Fruit fly (Drosophila melanogaster) whole organism, embryonic: ENCODE data around the gene PIG-U.

Source experiments
- B-H1 ChIP-seq: fragments of 200-800 bp; sonication (Bioruptor generic); IDR thresholded peaks from 3 replicates; pipeline ENCODE4 v1.3.6; 2022; ENCODE audit warnings: missing biosample characterization, missing genetic modification characterization
- CG10147 ChIP-seq: fragments of 200-800 bp; sonication (Bioruptor generic); optimal IDR thresholded peaks from 2 replicates; lab custom pipeline; 2019; ENCODE audit warnings: missing biosample characterization, mild to moderate bottlenecking, missing genetic modification characterization, moderate library complexity
- CG10462 ChIP-seq: fragments of 200-800 bp; sonication (Bioruptor generic); optimal IDR thresholded peaks from 2 replicates; lab custom pipeline; 2016; ENCODE audit warnings: missing biosample characterization, missing genetic modification characterization
- CG11093 ChIP-seq: fragments of 200-800 bp; sonication (Bioruptor generic); IDR thresholded peaks from 3 replicates; pipeline ENCODE4 v1.3.6; 2022; ENCODE audit warnings: missing biosample characterization, missing genetic modification characterization
- CG11398 ChIP-seq: fragments of 200-800 bp; sonication (Bioruptor generic); optimal IDR thresholded peaks from 2 replicates; lab custom pipeline; 2016; ENCODE audit warnings: missing biosample characterization, missing genetic modification characterization
- CG11456 ChIP-seq: fragments of 200-800 bp; sonication (Bioruptor generic); IDR thresholded peaks from 3 replicates; pipeline ENCODE4 v1.3.6; 2022; ENCODE audit warnings: missing biosample characterization, missing genetic modification characterization
- CG12942 ChIP-seq: fragments of 200-800 bp; sonication (Bioruptor generic); optimal IDR thresholded peaks from 3 replicates; lab custom pipeline; 2016; ENCODE audit warnings: missing biosample characterization, missing genetic modification characterization
- CG1529 ChIP-seq: fragments of 200-800 bp; sonication (Bioruptor generic); optimal IDR thresholded peaks from 3 replicates; lab custom pipeline; 2018; ENCODE audit warnings: missing biosample characterization, missing genetic modification characterization
- CG17802 ChIP-seq: fragments of 200-800 bp; sonication (Bioruptor generic); optimal IDR thresholded peaks from 2 replicates; lab custom pipeline; 2018; ENCODE audit warnings: missing biosample characterization, mild to moderate bottlenecking, missing genetic modification characterization, moderate library complexity
- CG3995 ChIP-seq: fragments of 200-800 bp; sonication (Bioruptor generic); optimal IDR thresholded peaks from 3 replicates; lab custom pipeline; 2016; ENCODE audit warnings: missing biosample characterization, missing genetic modification characterization
- CG4360 ChIP-seq: fragments of 200-800 bp; sonication (Bioruptor generic); IDR thresholded peaks from 2 replicates; pipeline ENCODE4 v1.3.6; 2022; ENCODE audit warnings: missing biosample characterization, missing genetic modification characterization
- CG4854 ChIP-seq: fragments of 200-800 bp; sonication (Bioruptor generic); optimal IDR thresholded peaks from 2 replicates; lab custom pipeline; 2016; ENCODE audit warnings: missing biosample characterization, missing genetic modification characterization, inconsistent platforms
- CG7786 ChIP-seq: fragments of 200-800 bp; sonication (Bioruptor generic); optimal IDR thresholded peaks from 2 replicates; lab custom pipeline; 2016; ENCODE audit warnings: missing biosample characterization, missing genetic modification characterization
- CG8924 ChIP-seq: fragments of 200-800 bp; optimal IDR thresholded peaks from 3 replicates; lab custom pipeline; 2019; ENCODE audit warnings: missing biosample characterization, mild to moderate bottlenecking, missing genetic modification characterization, moderate library complexity
- CoRest ChIP-seq: fragments of 200-800 bp; sonication (Bioruptor generic); optimal IDR thresholded peaks from 3 replicates; lab custom pipeline; 2018; ENCODE audit warnings: missing biosample characterization, mild to moderate bottlenecking, missing genetic modification characterization, moderate library complexity
- D ChIP-seq, 2 experiments: fragments of 200-800 bp in 1 of 2; fragments of >200 bp in 1 of 2; sonication (Bioruptor generic) in 1 of 2; optimal IDR thresholded peaks; 2 replicates in 1 of 2; 3 replicates in 1 of 2; lab custom pipeline; 2017; ENCODE audit warnings: mild to moderate bottlenecking in 1 of 2, missing biosample characterization in 1 of 2, missing genetic modification characterization in 1 of 2, missing genetic modification reagents in 1 of 2
- Dad ChIP-seq: fragments of 200-800 bp; sonication (Bioruptor generic); optimal IDR thresholded peaks from 3 replicates; lab custom pipeline; 2016; ENCODE audit warnings: missing biosample characterization, missing genetic modification characterization
- Doc3 ChIP-seq: fragments of 200-800 bp; sonication (Bioruptor generic); IDR thresholded peaks from 3 replicates; pipeline ENCODE4 v1.3.6; 2022; ENCODE audit warnings: missing biosample characterization, missing genetic modification characterization; ENCODE audit not compliant: partially characterized antibody
- Dp ChIP-seq: fragments of 200-800 bp; sonication (Bioruptor generic); optimal IDR thresholded peaks from 2 replicates; lab custom pipeline; 2018; ENCODE audit warnings: missing biosample characterization, mild to moderate bottlenecking, missing genetic modification characterization, moderate library complexity
- HLHmδ ChIP-seq: fragments of 200-800 bp; sonication (Bioruptor generic); optimal IDR thresholded peaks from 2 replicates; lab custom pipeline; 2018; ENCODE audit warnings: missing biosample characterization, mild to moderate bottlenecking, missing genetic modification characterization, moderate library complexity
- HmgD ChIP-seq: fragments of 200-800 bp; sonication (Bioruptor generic); optimal IDR thresholded peaks from 3 replicates; lab custom pipeline; 2016; ENCODE audit warnings: missing biosample characterization, missing genetic modification characterization
- Rx ChIP-seq: fragments of 200-800 bp; sonication (Bioruptor generic); IDR thresholded peaks from 2 replicates; pipeline ENCODE4 v1.3.6; 2022; ENCODE audit warnings: missing biosample characterization, missing genetic modification characterization
- Sry-δ ChIP-seq: fragments of 200-800 bp; sonication (Bioruptor generic); optimal IDR thresholded peaks from 2 replicates; lab custom pipeline; 2016; ENCODE audit warnings: missing biosample characterization, missing genetic modification characterization
- YL-1 ChIP-seq: fragments of 200-800 bp; sonication (Bioruptor generic); optimal IDR thresholded peaks from 3 replicates; lab custom pipeline; 2017; ENCODE audit warnings: missing biosample characterization, mild to moderate bottlenecking, missing genetic modification characterization
- al ChIP-seq: fragments of 200-800 bp; sonication (Bioruptor generic); IDR thresholded peaks from 2 replicates; pipeline ENCODE4 v1.3.6; 2022; ENCODE audit warnings: missing biosample characterization, missing genetic modification characterization
- amos ChIP-seq: fragments of 200-800 bp; sonication (Bioruptor generic); IDR thresholded peaks from 2 replicates; pipeline ENCODE4 v1.3.6; 2022; ENCODE audit warnings: missing biosample characterization, missing genetic modification characterization; ENCODE audit not compliant: partially characterized antibody
- cg ChIP-seq: fragments of 200-800 bp; sonication (Bioruptor generic); optimal IDR thresholded peaks from 3 replicates; lab custom pipeline; 2019; ENCODE audit warnings: missing biosample characterization, mild to moderate bottlenecking, missing genetic modification characterization, moderate library complexity
- chn ChIP-seq: fragments of 200-800 bp; sonication (Bioruptor generic); optimal IDR thresholded peaks from 2 replicates; lab custom pipeline; 2016; ENCODE audit warnings: missing biosample characterization, missing genetic modification characterization
- crp ChIP-seq, 2 experiments: fragments of 200-800 bp; sonication (Bioruptor generic); optimal IDR thresholded peaks; 2 replicates in 1 of 2; 3 replicates in 1 of 2; lab custom pipeline; 2017; ENCODE audit warnings: missing biosample characterization in 2 of 2, missing genetic modification characterization in 2 of 2, mild to moderate bottlenecking in 1 of 2, moderate library complexity in 1 of 2
- dmrt99B ChIP-seq: fragments of 200-800 bp; sonication (Bioruptor generic); optimal IDR thresholded peaks from 2 replicates; lab custom pipeline; 2018; ENCODE audit warnings: missing biosample characterization, mild to moderate bottlenecking, missing genetic modification characterization, moderate library complexity
- dysf ChIP-seq: fragments of 200-800 bp; sonication (Bioruptor generic); IDR thresholded peaks from 3 replicates; pipeline ENCODE4 v1.3.6; 2022; ENCODE audit warnings: missing biosample characterization, missing genetic modification characterization
- eyg ChIP-seq: fragments of 200-800 bp; sonication (Bioruptor generic); optimal IDR thresholded peaks from 3 replicates; lab custom pipeline; 2016; ENCODE audit warnings: missing biosample characterization, missing genetic modification characterization
- fd64A ChIP-seq: fragments of 200-800 bp; sonication (Bioruptor generic); optimal IDR thresholded peaks from 3 replicates; lab custom pipeline; 2018; ENCODE audit warnings: missing biosample characterization, mild to moderate bottlenecking, missing genetic modification characterization
- kay ChIP-seq: fragments of 200-800 bp; sonication (Bioruptor generic); optimal IDR thresholded peaks from 2 replicates; lab custom pipeline; 2016; ENCODE audit warnings: missing biosample characterization, missing genetic modification characterization
- ken ChIP-seq: fragments of 200-800 bp; sonication (Bioruptor generic); IDR thresholded peaks from 3 replicates; pipeline ENCODE4 v1.3.6; 2022; ENCODE audit warnings: missing biosample characterization, missing genetic modification characterization
- klu ChIP-seq: fragments of 200-800 bp; sonication (Bioruptor generic); IDR thresholded peaks from 2 replicates; pipeline ENCODE4 v1.3.6; 2022; ENCODE audit warnings: missing biosample characterization, missing genetic modification characterization
- knrl ChIP-seq: fragments of 200-800 bp; sonication (Bioruptor generic); IDR thresholded peaks from 3 replicates; pipeline ENCODE4 v1.3.6; 2022; ENCODE audit warnings: missing biosample characterization, missing genetic modification characterization; ENCODE audit not compliant: partially characterized antibody
- nau ChIP-seq: fragments of 200-800 bp; sonication (Bioruptor generic); optimal IDR thresholded peaks from 3 replicates; lab custom pipeline; 2017; ENCODE audit warnings: missing biosample characterization, mild to moderate bottlenecking, missing genetic modification characterization, missing genetic modification reagents
- odd ChIP-seq: fragments of 200-800 bp; sonication (Bioruptor generic); optimal IDR thresholded peaks from 2 replicates; lab custom pipeline; 2017; ENCODE audit warnings: missing biosample characterization, mild to moderate bottlenecking, missing genetic modification characterization
- pho ChIP-seq: fragments of 200-800 bp; sonication (Bioruptor generic); optimal IDR thresholded peaks from 2 replicates; lab custom pipeline; 2016; ENCODE audit warnings: missing biosample characterization, missing genetic modification characterization
- phol ChIP-seq: fragments of 200-800 bp; sonication (Bioruptor generic); optimal IDR thresholded peaks from 3 replicates; lab custom pipeline; 2018; ENCODE audit warnings: missing biosample characterization, mild to moderate bottlenecking, missing genetic modification characterization, moderate library complexity
- ranshi ChIP-seq: fragments of 200-800 bp; sonication (Bioruptor generic); IDR thresholded peaks from 2 replicates; pipeline ENCODE4 v1.3.6; 2022; ENCODE audit warnings: missing biosample characterization, missing genetic modification characterization
- sens-2 ChIP-seq: fragments of 200-800 bp; sonication (Bioruptor generic); IDR thresholded peaks from 2 replicates; pipeline ENCODE4 v1.3.6; 2022; ENCODE audit warnings: missing biosample characterization, missing genetic modification characterization
- sisA ChIP-seq: fragments of 200-800 bp; sonication (Bioruptor generic); IDR thresholded peaks from 2 replicates; pipeline ENCODE4 v1.3.6; 2022; ENCODE audit warnings: missing biosample characterization, missing genetic modification characterization
- sna ChIP-seq: fragments of 200-800 bp; sonication (Bioruptor generic); IDR thresholded peaks from 2 replicates; pipeline ENCODE4 v1.3.6; 2022; ENCODE audit warnings: missing biosample characterization, missing genetic modification characterization; ENCODE audit not compliant: partially characterized antibody
- tll ChIP-seq, 2 experiments: fragments of 200-800 bp in 1 of 2; fragments of >200 bp in 1 of 2; sonication (Bioruptor generic) in 1 of 2; optimal IDR thresholded peaks; 2 replicates each; lab custom pipeline; 2017 to 2019; ENCODE audit warnings: missing biosample characterization in 2 of 2, missing genetic modification characterization in 2 of 2, mild to moderate bottlenecking in 1 of 2, moderate library complexity in 1 of 2
- ttk ChIP-seq: fragments of 200-800 bp; sonication (Bioruptor generic); IDR thresholded peaks from 2 replicates; pipeline ENCODE4 v2.1.2; 2022; ENCODE audit warnings: missing biosample characterization, missing genetic modification characterization
- vfl ChIP-seq: fragments of 200-800 bp; sonication (Bioruptor generic); optimal IDR thresholded peaks from 2 replicates; lab custom pipeline; 2016; ENCODE audit warnings: missing biosample characterization, missing genetic modification characterization
- vvl ChIP-seq: fragments of 200-800 bp; sonication (Bioruptor generic); IDR thresholded peaks from 2 replicates; pipeline ENCODE4 v1.3.6; 2022; ENCODE audit warnings: missing biosample characterization, missing genetic modification characterization
- wor ChIP-seq: fragments of 200-800 bp; sonication (Bioruptor generic); IDR thresholded peaks from 2 replicates; pipeline ENCODE4 v1.3.6; 2022; ENCODE audit warnings: missing biosample characterization, missing genetic modification characterization

PIG-U gene

DNA sequence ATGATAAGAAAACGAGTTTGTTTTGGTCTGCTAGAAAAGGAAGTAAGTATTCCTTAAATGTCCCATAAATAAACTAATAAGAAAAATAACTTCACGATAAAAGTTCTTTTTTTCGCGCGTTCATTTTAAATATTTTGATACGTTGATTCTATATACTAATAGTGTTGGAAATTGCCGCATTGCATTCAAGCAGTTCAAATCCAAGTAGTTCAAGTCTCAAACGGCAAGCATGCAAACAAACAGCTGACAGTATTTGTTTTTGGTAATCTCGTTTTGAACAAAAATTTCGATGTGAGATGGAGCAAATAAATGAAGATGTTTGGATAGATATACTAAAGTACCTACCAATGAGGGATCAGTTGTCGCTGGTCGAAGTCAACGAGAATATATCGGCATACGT is 26.2 kb upstream of the PIG-U start, which contains the start of gene CG13088 (continued):
- TF ChIP-seq vvl (GFP tag; lab: Robert Waterston, UW) (peak; percentile 75), ken (peak; percentile 39; the same call in 1 of the 3 replicates), Dad (peak; percentile 23), knrl (peak; percentile 28; the same call in 1 of the 3 replicates), crp (GFP tag; optimal IDR thresholded peaks at IDR 0.05; lab: Kevin White, UChicago) (peak; percentile 69 to 95), Rx (GFP tag; lab: Robert Waterston, UW) (no peak), ttk (no peak), dmrt99B (tag; lab: Kevin White, UChicago) (no peak), dysf (GFP tag; lab: Robert Waterston, UW) (no peak), CoRest (tag; lab: Kevin White, UChicago) (peak; percentile 56), vfl (GFP tag; lab: Kevin White, UChicago) (peak; percentile 31), tll (GFP tag; optimal IDR thresholded peaks at IDR 0.05; lab: Kevin White, UChicago) (peak in 1 of 2 experiments; percentile 11), CG4854 (GFP tag; lab: Kevin White, UChicago) (peak; percentile 20), amos (GFP tag; lab: Robert Waterston, UW) (peak; percentile 17; the same call in 1 of the 2 replicates), CG4360 (GFP tag; lab: Robert Waterston, UW) (0 out of 2 replicates have a peak, but pooled peaks have one; percentile 7), YL-1 (GFP tag; lab: Kevin White, UChicago) (peak; percentile 3), HLHmδ (GFP tag; lab: Kevin White, UChicago) (no peak), CG8924 (no peak), HmgD (GFP tag; lab: Kevin White, UChicago) (peak; percentile 54), wor (GFP tag; lab: Robert Waterston, UW) (no peak), sisA (GFP tag; lab: Robert Waterston, UW) (no peak), kay (GFP tag; lab: Kevin White, UChicago) (no peak), CG11456 (peak; percentile 47; the same call in 1 of the 3 replicates), D (optimal IDR thresholded peaks at IDR 0.05; lab: Kevin White, UChicago) (no peak), D (GFP tag; optimal IDR thresholded peaks at IDR 0.05; lab: Kevin White, UChicago) (no peak), eyg (GFP tag; lab: Kevin White, UChicago) (no peak), CG3995 (GFP tag; lab: Kevin White, UChicago) (peak; percentile 87), Doc3 (GFP tag; lab: Robert Waterston, UW) (no peak), CG1529 (GFP tag; lab: Kevin White, UChicago) (no peak), chn (GFP tag; lab: Kevin White, UChicago) (peak; percentile 23), sens-2 (GFP tag; lab: Robert Waterston, UW) (no peak), CG17802 (tag; lab: Kevin White, UChicago) (peak; percentile 33), al (no peak), phol (tag; lab: Kevin White, UChicago) (peak; percentile 43), cg (GFP tag; lab: Kevin White, UChicago) (no peak), Dp (GFP tag; lab: Kevin White, UChicago) (peak; percentile 96), fd64A (GFP tag; lab: Kevin White, UChicago) (no peak), B-H1 (GFP tag; lab: Robert Waterston, UW) (no peak), Sry-δ (GFP tag; lab: Kevin White, UChicago) (peak; percentile 47), CG11093 (GFP tag; lab: Robert Waterston, UW) (no peak), nau (no peak), CG11398 (GFP tag; lab: Kevin White, UChicago) (peak; percentile 2), sna (GFP tag; lab: Robert Waterston, UW) (no peak), CG10462 (no peak), pho (GFP tag; lab: Kevin White, UChicago) (peak; percentile 32), odd (GFP tag; lab: Kevin White, UChicago) (no peak), CG7786 (peak; percentile 44), klu (GFP tag; lab: Robert Waterston, UW) (no peak), ranshi (GFP tag; lab: Robert Waterston, UW) (no peak), CG12942 (GFP tag; lab: Kevin White, UChicago) (peak; percentile 20), CG10147 (GFP tag; lab: Kevin White, UChicago) (no peak)
